Fruit fly (Drosophila melanogaster) Kc167 (cell line): ENCODE data around the gene Drgx.

Source experiments
- Myc ChIP-seq: fragments of >200 bp; optimal IDR thresholded peaks from 2 replicates; lab custom pipeline; 2017; ENCODE audit warnings: missing external identifiers
- Sin3A ChIP-seq: fragments of >200 bp; optimal IDR thresholded peaks from 2 replicates; lab custom pipeline; 2018; ENCODE audit warnings: missing external identifiers
- h ChIP-seq: fragments of >200 bp; optimal IDR thresholded peaks from 3 replicates; lab custom pipeline; 2018; ENCODE audit warnings: missing external identifiers
- insv ChIP-seq: fragments of >200 bp; optimal IDR thresholded peaks from 3 replicates; lab custom pipeline; 2018; ENCODE audit warnings: missing external identifiers
- psq ChIP-seq: fragments of >200 bp; optimal IDR thresholded peaks from 2 replicates; lab custom pipeline; 2017; ENCODE audit warnings: missing external identifiers
- ttk ChIP-seq: sonication (Bioruptor generic); optimal IDR thresholded peaks from 2 replicates; lab custom pipeline; 2017; ENCODE audit warnings: missing external identifiers

The Drgx gene

DNA sequence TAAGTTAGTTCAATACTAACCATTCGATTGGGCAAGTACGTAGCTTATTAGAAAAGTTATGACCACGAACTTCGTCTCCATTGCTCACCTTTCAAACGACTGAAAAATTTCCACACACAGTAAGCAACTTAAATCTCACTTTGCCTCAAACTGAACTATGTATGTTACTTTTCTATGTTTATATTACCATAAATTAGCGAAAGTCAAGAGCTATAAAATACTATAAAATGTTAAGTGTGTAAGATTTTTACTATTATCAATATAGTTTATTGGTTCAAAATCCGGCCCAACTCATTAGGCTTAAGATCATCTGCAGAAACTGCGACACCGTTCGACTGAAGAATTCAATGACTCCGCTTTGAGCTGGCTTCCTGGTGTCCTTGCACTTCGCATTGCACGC is 5.9 kb downstream of the Drgx start, which contains the start of gene Sfp24Ba:
Gene Sfp24Ba, minus strand, starts transcription at position 101 of the 400 bp plus-strand sequence.
- TF ChIP-seq h (no peak), insv (lab: Kevin White, UChicago) (no peak), Sin3A (lab: Kevin White, UChicago) (no peak), ttk (no peak), psq (no peak)

DNA sequence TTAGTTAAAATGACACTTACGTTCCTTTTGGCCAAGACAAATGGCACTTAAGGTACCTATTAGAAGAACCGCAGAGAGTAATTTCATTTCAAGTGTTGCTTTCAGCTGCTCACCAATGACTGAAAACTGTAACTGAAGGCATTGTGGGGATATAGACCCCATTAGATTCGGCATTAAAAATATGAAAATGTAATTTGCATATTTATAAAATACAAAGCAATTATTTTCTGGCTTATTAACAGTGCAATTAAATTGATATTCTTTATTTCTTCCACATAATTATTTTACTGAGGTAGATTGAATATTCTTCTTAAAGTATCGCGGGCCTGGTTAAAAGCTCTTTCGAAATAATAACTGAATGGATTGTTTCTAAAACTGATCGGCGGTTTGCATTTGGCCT is 6.5 kb downstream of the Drgx start, which contains the start of gene Sfp24Bd:
Gene Sfp24Bd, minus strand, starts transcription at position 101 of the 400 bp plus-strand sequence.
- TF ChIP-seq Sin3A (lab: Kevin White, UChicago) (no peak), insv (lab: Kevin White, UChicago) (no peak), Myc (no peak), ttk (no peak), h (no peak), psq (no peak)

DNA sequence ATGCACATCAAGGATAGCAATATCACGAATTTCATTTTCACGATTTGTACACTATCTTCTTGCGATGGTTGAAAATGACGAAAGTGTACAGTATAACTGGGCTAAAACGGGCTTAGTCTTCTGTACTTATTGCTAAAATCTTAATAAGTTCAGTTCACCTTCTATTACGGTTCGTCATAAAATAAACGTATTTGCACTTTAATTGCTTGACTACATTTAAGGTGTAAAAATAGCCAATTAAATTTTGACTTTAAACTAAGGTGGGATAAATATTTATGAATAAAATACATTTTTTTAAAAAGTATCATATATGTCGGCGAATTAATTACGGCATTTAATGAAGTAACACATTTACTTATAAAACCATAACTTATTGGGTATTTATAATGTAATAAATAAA is 7.1 kb downstream of the Drgx start, which contains the start of gene Sfp24Bb:
Gene Sfp24Bb, minus strand, starts transcription at position 101 of the 400 bp plus-strand sequence.
- TF ChIP-seq Myc (no peak), psq (no peak), Sin3A (lab: Kevin White, UChicago) (no peak), insv (lab: Kevin White, UChicago) (no peak), ttk (no peak), h (no peak)

DNA sequence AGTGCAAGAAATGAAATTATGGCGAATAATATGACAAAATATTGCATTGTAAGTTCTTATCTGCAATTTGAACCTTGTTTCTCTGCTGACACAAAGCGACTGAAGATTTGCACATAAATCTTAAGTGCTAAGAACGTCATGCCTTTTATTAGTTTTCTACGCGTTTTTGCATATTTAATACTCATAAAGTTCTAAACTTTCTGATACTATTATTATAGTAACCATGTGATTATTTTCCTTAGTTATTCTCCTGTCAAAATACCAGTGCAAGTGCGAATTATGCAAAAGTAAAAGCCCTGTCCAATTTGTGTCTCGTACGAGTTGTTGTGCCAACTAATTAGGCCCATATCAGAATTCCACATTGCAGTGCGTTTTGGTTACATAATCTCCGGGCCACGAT is 7.9 kb downstream of the Drgx start, which contains the start of gene Sfp24Bc:
Gene Sfp24Bc, minus strand, starts transcription at position 101 of the 400 bp plus-strand sequence.
- TF ChIP-seq psq (no peak), Myc (no peak), insv (lab: Kevin White, UChicago) (no peak), ttk (no peak), Sin3A (lab: Kevin White, UChicago) (no peak)

DNA sequence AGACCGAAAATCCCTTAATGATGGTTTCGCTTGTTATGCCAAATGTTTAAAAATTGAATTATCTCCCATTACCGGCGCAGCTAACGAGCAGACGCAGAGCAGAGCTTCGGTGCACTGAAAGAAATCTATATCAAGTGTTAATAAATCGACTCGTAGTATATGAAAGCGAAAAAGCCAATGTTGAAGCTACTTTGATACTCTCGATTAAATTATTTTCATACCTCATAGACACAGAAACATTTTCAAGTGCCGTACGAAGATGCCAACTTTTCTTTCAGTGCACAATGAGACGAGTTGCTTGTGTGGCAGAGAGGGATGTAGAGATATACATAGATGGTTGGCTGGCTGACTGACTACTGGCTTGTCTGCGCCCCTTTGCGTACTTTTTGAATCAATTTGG is 13.2 kb downstream of the Drgx start:
- TF ChIP-seq psq (no peak), insv (lab: Kevin White, UChicago) (no peak), h (no peak), Sin3A (lab: Kevin White, UChicago) (no peak), ttk (no peak), Myc (no peak)

DNA sequence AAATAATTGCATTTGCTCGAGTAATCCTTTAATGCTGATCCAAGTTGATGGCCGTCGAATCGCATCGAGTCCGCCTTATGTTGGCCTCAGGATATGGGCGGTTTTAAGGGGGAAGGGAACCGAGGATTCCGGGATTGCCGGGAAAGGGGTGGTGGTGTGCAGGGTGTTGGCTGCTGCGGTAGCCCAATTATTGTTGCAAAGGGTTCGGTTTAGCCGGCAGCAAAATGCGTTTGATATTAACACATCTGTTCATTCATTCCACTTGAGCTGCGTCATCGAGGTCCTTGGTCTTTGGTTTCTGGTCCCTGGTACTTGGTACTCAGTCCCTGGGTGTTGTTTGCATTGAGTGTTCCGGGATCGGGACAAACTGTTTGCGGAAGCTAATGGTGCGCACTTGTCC is 18.8 kb downstream of the Drgx start:
- TF ChIP-seq insv (lab: Kevin White, UChicago): no peak
- TF ChIP-seq Sin3A (lab: Kevin White, UChicago): no peak
- no peak for TF ChIP-seq psq
- TF ChIP-seq ttk: no peak
- TF ChIP-seq Myc: no peak
- no peak for TF ChIP-seq h

DNA sequence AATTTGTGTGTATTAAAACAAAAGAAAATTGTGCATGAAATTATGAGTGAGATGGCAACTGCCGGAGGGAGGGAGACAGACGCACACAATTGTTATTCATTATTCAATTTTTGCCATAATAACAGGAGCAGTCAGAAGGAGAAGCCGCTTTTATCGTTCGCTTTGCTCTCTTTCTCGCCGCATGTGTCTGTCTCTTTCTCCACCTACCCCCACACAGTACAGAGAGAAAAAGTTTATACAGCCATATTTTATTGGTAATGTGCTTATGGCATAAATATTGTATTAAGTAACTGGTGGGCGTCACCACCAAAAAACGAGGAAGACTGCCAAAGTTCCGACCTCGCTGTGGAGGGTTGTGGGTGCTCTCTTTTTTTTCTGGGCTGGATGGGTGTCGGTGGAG is 19.9 kb downstream of the Drgx start:
- no peak for TF ChIP-seq psq
- TF ChIP-seq h: no peak
- TF ChIP-seq Sin3A (lab: Kevin White, UChicago): no peak
- no peak for TF ChIP-seq Myc
- no peak for TF ChIP-seq ttk
- TF ChIP-seq insv (lab: Kevin White, UChicago): no peak

DNA sequence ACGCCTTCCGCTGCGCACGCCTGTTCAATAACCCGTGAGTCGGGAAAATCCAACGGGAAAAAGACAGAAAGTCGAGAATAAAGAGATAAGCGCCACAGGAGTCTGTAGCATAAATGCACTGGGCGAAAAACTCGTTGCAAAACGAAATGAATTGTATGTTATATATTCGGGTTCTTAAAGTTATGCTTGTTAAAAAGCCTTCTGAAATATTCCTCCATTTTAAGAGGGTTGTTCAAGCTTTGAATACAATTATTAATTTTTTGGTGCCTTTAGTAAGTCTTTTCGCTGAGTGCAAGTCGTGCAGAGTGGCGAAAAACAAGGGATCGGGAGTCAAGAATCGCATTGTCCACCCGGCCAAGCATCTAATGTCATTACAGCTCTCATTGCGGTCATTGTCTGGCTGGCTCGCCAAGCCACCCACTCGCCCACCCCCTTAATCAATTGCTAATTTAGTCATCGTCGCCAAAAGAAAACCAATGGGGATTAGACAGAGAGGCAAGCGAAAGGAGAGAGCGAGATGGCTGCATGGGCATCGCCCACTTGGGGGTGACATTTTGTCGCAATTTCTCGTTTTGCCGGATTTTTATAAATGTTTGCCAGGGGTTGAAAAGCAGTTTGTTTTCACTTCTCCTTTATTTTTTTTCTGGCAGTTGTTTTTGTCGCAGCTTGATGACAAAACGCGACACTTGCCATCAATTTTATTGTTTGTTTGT is 22.8 kb downstream of the Drgx start:
- no peak for TF ChIP-seq ttk
- no peak for TF ChIP-seq insv (lab: Kevin White, UChicago)
- TF ChIP-seq Sin3A (lab: Kevin White, UChicago): no peak
- TF ChIP-seq psq: no peak

DNA sequence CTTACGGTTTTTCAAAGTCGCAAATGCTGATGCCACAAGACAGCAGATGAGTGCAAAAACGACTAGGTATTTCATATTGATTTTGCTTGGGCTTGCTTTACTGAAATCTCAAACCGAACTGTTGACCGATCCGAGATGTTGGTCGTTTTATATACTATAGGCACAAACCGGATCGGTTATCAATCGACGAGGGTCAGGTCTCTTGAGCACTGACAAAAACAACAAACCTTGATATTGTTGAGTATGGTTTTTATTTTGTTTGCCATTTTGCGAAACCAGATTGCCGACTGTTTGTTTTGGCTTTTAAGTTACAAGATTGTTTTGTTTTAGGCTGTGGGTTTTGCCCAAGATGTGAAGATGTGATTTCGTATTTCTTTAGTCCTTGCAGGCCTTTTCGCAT is 29.9 kb downstream of the Drgx start, which contains the start of gene CG16704:
Gene CG16704, minus strand, starts transcription at position 122 of the 400 bp plus-strand sequence.
- TF ChIP-seq ttk: no peak
- no peak for TF ChIP-seq insv (lab: Kevin White, UChicago)
- TF ChIP-seq Myc: no peak
- no peak for TF ChIP-seq psq
- no peak for TF ChIP-seq Sin3A (lab: Kevin White, UChicago)
- TF ChIP-seq h: no peak

DNA sequence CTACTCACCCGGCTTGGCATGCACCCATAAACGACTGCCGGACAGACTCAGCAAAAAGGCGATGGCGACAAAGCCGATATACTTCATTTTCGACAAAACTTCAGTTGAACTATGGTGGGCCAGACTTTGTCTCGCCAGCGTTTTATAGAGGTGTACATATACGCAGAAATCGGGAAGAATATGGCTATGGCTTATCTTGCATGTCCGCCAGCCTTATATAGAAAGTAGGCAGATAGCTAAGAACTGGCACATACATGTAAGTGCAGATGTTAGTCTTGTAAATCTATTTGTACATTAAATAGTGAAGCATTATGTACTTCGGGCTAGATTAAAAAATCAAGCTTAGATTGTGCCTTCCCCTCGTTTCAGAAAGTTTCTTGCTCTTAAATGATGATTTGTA is 30.5 kb downstream of the Drgx start, which contains the start of gene CG3513:
Gene CG3513, minus strand, starts transcription at position 101 of the 400 bp plus-strand sequence.
- TF ChIP-seq insv (lab: Kevin White, UChicago) (no peak), ttk (no peak), psq (no peak)

DNA sequence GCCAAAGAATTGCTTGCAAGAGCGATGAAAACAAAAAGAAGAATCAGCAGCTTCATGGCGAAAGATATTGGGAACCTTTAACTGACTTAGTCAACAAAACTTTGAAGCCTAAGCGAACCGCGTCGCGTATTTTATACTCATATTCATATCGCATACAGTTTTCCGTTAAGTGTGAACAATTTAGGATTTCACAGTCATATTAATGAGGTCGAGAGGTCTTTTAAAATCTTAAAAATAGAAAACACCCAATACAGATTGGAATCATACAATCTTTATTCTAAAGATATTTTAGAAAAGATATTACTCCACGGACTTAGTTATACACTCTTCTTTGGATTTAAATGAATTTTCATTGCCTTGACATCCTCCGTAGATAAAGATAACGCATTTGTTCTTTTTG is 31.3 kb downstream of the Drgx start, which contains the start of gene Acp24A4:
Gene Acp24A4, minus strand, starts transcription at position 101 of the 400 bp plus-strand sequence.
- TF ChIP-seq Sin3A (lab: Kevin White, UChicago): no peak
- no peak for TF ChIP-seq h
- TF ChIP-seq Myc: no peak
- TF ChIP-seq psq: no peak
- TF ChIP-seq insv (lab: Kevin White, UChicago): no peak
- no peak for TF ChIP-seq ttk

DNA sequence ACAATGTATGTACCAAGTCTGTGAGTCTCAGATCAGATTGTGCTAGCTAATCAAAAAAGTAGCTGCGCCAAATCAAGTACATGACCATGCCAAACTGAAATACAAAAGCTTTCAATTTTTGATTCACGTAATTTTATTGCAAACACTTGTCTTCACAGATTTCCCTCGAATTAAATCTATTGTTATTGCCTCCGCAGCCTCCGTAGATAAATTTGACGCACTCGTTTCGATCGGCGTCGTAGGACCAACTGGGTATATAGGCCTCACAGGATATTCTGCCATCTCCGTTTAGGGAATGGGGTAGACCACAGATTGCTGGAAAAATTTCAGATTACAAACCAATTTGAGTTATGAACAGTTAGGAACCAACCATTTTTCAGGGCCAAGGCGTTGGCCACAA is 32.4 kb downstream of the Drgx start, which contains the start of gene CG43165:
Gene CG43165, minus strand, starts transcription at position 101 of the 400 bp plus-strand sequence.
- TF ChIP-seq Myc (no peak), Sin3A (lab: Kevin White, UChicago) (no peak), ttk (no peak), h (no peak), insv (lab: Kevin White, UChicago) (no peak), psq (no peak)

DNA sequence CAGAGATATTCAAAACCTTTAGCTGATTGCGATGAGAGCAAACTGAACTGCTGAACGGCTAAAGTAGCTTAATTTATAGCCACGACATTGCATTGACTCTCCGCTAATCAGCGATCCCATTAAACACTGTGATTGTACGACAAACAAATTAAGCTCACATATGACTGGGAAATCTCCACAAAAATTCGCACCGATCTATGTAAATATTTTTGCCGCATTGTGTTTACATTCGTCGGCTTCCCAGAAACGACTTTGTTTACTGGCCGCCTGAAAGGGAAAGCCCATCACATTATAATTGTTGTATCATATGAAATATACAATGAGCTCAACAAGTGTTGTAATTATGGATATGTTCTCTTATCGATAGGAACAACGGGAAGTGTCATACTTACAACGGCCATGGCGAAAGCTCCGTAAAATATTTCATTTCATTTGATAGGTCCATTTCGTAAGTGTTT is 32.8 kb downstream of the Drgx start, which contains the start of gene CG16713:
Gene CG16713, minus strand, starts transcription at position 51 of the 458 bp plus-strand sequence.
- TF ChIP-seq Myc: no peak
- TF ChIP-seq psq: no peak
- no peak for TF ChIP-seq insv (lab: Kevin White, UChicago)
- no peak for TF ChIP-seq Sin3A (lab: Kevin White, UChicago)
- TF ChIP-seq ttk: no peak
- no peak for TF ChIP-seq h
